Worm (Caenorhabditis elegans): ENCODE measurements around the gene F40H3.2.
A peak's percentile ranks its signal among the peaks of the same experiment; 100 is the strongest.

The F40H3.2 gene

ce11 chrII:6190770-6191169, 17.3 kb downstream of the F40H3.2 start:
- TF ChIP-seq fkh-2 (tag; optimal IDR thresholded peaks at IDR 0.05) (no peak), lin-15B (tag; optimal IDR thresholded peaks at IDR 0.05) (no peak), aly-2 (tag; optimal IDR thresholded peaks at IDR 0.05) (no peak), nhr-12 (tag; optimal IDR thresholded peaks at IDR 0.05) (no peak), tbx-2 (tag; optimal IDR thresholded peaks at IDR 0.05) (no peak), hmg-11 (tag; optimal IDR thresholded peaks at IDR 0.05) (no peak), ceh-82 (tag; optimal IDR thresholded peaks at IDR 0.05) (no peak), egl-5 (tag; optimal IDR thresholded peaks at IDR 0.05) (no peak), R02D3.7 (tag; optimal IDR thresholded peaks at IDR 0.05) (no peak), pha-4 (tag; optimal IDR thresholded peaks at IDR 0.05) (no peak), ztf-4 (tag; optimal IDR thresholded peaks at IDR 0.05) (no peak), jun-1 (tag; optimal IDR thresholded peaks at IDR 0.05) (no peak)

DNA sequence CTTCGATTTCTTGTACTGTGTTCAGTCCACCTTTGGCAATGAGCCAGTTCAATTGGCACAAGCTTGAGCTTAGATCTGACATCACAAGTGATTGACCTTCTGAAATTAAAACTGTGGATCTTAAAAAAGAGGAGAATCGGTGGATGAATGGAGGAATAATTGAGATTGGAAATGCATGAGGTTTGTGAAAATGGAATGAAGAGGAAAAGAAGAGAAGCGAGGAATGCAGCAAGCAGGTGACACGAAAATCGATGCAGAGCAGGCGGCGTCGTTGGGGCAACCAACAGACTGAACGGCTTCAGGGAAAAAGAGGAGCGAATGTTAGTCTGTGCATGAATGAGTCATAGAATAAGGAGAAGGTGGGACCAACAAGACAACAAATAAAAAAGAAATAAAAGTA, 17.8 kb downstream of the F40H3.2 start, which contains the start of gene fkh-8:
Gene fkh-8 (minus strand): TSS at position 101 of the 400 bp plus-strand sequence.
- no peak for TF ChIP-seq fkh-2 (tag; optimal IDR thresholded peaks at IDR 0.05)
- TF ChIP-seq ztf-11 (tag; optimal IDR thresholded peaks at IDR 0.05), result no peak
- no peak for TF ChIP-seq jun-1 (tag; optimal IDR thresholded peaks at IDR 0.05)
- no peak for TF ChIP-seq ceh-28 (tag; optimal IDR thresholded peaks at IDR 0.05)
- no peak for TF ChIP-seq lin-39 (tag; optimal IDR thresholded peaks at IDR 0.05)
- TF ChIP-seq ceh-82 (tag; optimal IDR thresholded peaks at IDR 0.05), result no peak
- no peak for TF ChIP-seq egl-5 (tag; optimal IDR thresholded peaks at IDR 0.05)
- no peak for TF ChIP-seq nhr-237 (tag; optimal IDR thresholded peaks at IDR 0.05)
- TF ChIP-seq nhr-76 (tag; optimal IDR thresholded peaks at IDR 0.05), result no peak
- no peak for TF ChIP-seq nhr-12 (tag; optimal IDR thresholded peaks at IDR 0.05)
- no peak for TF ChIP-seq aly-2 (tag; optimal IDR thresholded peaks at IDR 0.05)
- no peak for TF ChIP-seq elt-1 (tag; optimal IDR thresholded peaks at IDR 0.05)
- TF ChIP-seq elt-3 (tag; optimal IDR thresholded peaks at IDR 0.05), result no peak
- no peak for TF ChIP-seq lsy-12 (tag; optimal IDR thresholded peaks at IDR 0.05)
- no peak for TF ChIP-seq nfya-1 (tag; optimal IDR thresholded peaks at IDR 0.05; ENCODE audit: insufficient read depth)
- TF ChIP-seq egl-27 (tag; optimal IDR thresholded peaks at IDR 0.05), result no peak
- TF ChIP-seq fos-1 (tag; optimal IDR thresholded peaks at IDR 0.05), result no peak
- TF ChIP-seq nhr-28 (tag; optimal IDR thresholded peaks at IDR 0.05), result no peak
- no peak for TF ChIP-seq hmg-11 (tag; optimal IDR thresholded peaks at IDR 0.05)
- no peak for TF ChIP-seq pha-4 (tag; optimal IDR thresholded peaks at IDR 0.05)

ce11 chrII:6192484-6192883, 19.0 kb downstream of the F40H3.2 start, which contains the start of gene cpb-2:
Gene cpb-2, plus strand, starts transcription at chrII:6192784.
- TF ChIP-seq lin-15B (tag; optimal IDR thresholded peaks at IDR 0.05) (no peak), nhr-76 (tag; optimal IDR thresholded peaks at IDR 0.05) (no peak), R02D3.7 (tag; optimal IDR thresholded peaks at IDR 0.05) (no peak), snpc-4 (tag; optimal IDR thresholded peaks at IDR 0.05) (no peak), pqm-1 (tag; optimal IDR thresholded peaks at IDR 0.05) (no peak)

DNA sequence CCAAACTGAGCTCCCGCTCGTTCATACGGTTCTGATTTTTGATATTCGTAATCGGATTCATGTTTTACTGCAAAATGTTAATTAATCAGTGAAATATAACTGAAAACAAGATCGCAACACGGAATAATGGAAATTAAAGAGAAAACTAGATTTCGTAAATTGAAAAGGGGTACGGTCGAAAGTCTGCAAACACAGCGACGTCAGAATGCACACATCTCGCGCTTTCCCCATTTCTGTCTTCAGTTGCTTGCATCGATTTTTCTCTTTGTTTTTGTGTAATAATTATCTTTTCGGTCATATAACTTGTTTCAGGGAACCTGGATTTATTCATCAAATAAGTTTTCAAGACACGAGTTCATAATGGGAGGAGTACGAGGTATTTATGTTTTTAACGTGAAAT, 23.4 kb downstream of the F40H3.2 start, which contains the start of the genes rbmx-2 and C30B5.2:
Gene rbmx-2 (minus strand): TSS at position 74 of the 400 bp plus-strand sequence.
Gene C30B5.2 (plus strand): TSS at position 306 of the 400 bp plus-strand sequence.
- no peak for TF ChIP-seq unc-39 (tag; optimal IDR thresholded peaks at IDR 0.05)
- peak; percentile 79 for TF ChIP-seq hmg-11 (tag; optimal IDR thresholded peaks at IDR 0.05)
- TF ChIP-seq nhr-77 (tag; optimal IDR thresholded peaks at IDR 0.05), result no peak
- peak; percentile 44 for TF ChIP-seq lin-39 (tag; optimal IDR thresholded peaks at IDR 0.05)
- no peak for TF ChIP-seq aly-2 (tag; optimal IDR thresholded peaks at IDR 0.05)
- TF ChIP-seq nhr-11 (tag; optimal IDR thresholded peaks at IDR 0.05), result no peak
- no peak for TF ChIP-seq ceh-9 (tag; optimal IDR thresholded peaks at IDR 0.05)
- no peak for TF ChIP-seq fos-1 (tag; optimal IDR thresholded peaks at IDR 0.05)
- TF ChIP-seq sea-2 (GFP tag; optimal IDR thresholded peaks at IDR 0.05), result peak; percentile 15
- no peak for TF ChIP-seq nhr-12 (tag; optimal IDR thresholded peaks at IDR 0.05)
- TF ChIP-seq ztf-11 (tag; optimal IDR thresholded peaks at IDR 0.05), result no peak
- peak; percentile 28 for TF ChIP-seq nhr-25 (tag; optimal IDR thresholded peaks at IDR 0.05)
- no peak for TF ChIP-seq eor-1 (tag; optimal IDR thresholded peaks at IDR 0.05)
- TF ChIP-seq snpc-4 (tag; optimal IDR thresholded peaks at IDR 0.05), result no peak
- TF ChIP-seq nhr-237 (tag; optimal IDR thresholded peaks at IDR 0.05), result no peak
- no peak for TF ChIP-seq mdl-1 (tag; optimal IDR thresholded peaks at IDR 0.05)
- no peak for TF ChIP-seq ceh-16 (tag; optimal IDR thresholded peaks at IDR 0.05)
- no peak for TF ChIP-seq fkh-2 (tag; optimal IDR thresholded peaks at IDR 0.05)
- TF ChIP-seq elt-2 (tag; optimal IDR thresholded peaks at IDR 0.05), result no peak
- no peak for TF ChIP-seq egl-27 (tag; optimal IDR thresholded peaks at IDR 0.05)
- peak; percentile 16 for TF ChIP-seq lin-15B (tag; optimal IDR thresholded peaks at IDR 0.05)
- no peak for TF ChIP-seq nhr-67 (tag; optimal IDR thresholded peaks at IDR 0.05)
- TF ChIP-seq mml-1 (tag; optimal IDR thresholded peaks at IDR 0.05), result no peak
- no peak for TF ChIP-seq ceh-28 (tag; optimal IDR thresholded peaks at IDR 0.05)
- TF ChIP-seq lsy-12 (tag; optimal IDR thresholded peaks at IDR 0.05), result no peak
- no peak for TF ChIP-seq zag-1 (tag; optimal IDR thresholded peaks at IDR 0.05)
- peak; percentile 8 for TF ChIP-seq nhr-43 (tag; optimal IDR thresholded peaks at IDR 0.05; ENCODE audit: poor library complexity, severe bottlenecking)
- no peak for TF ChIP-seq skn-1 (tag; optimal IDR thresholded peaks at IDR 0.05)
- TF ChIP-seq nfya-1 (tag; optimal IDR thresholded peaks at IDR 0.05; ENCODE audit: insufficient read depth), result no peak
- no peak for TF ChIP-seq unc-62 (GFP tag; optimal IDR thresholded peaks at IDR 0.05)
- no peak for TF ChIP-seq ZK546.5 (tag; optimal IDR thresholded peaks at IDR 0.05)

Data from whole organism, L3 larva.